Fruit fly (Drosophila melanogaster) whole organism, embryonic: ENCODE data around the gene Desat1.

ENCODE experiments used
- Asciz ChIP-seq: fragments of 200-800 bp; sonication (Bioruptor generic); optimal IDR thresholded peaks from 2 replicates; lab custom pipeline; 2017; ENCODE audit warnings: missing biosample characterization, mild to moderate bottlenecking, missing genetic modification characterization, missing genetic modification reagents
- Awh ChIP-seq: fragments of 200-800 bp; sonication (Bioruptor generic); IDR thresholded peaks from 2 replicates; pipeline ENCODE4, ENCODE4 v1.3.6; 2022; ENCODE audit warnings: missing biosample characterization, missing genetic modification characterization
- CG10267 ChIP-seq: fragments of 200-800 bp; sonication (Bioruptor generic); optimal IDR thresholded peaks from 2 replicates; lab custom pipeline; 2018; ENCODE audit warnings: missing biosample characterization, mild to moderate bottlenecking, missing genetic modification characterization, moderate library complexity
- CG11085 ChIP-seq: fragments of 200-800 bp; sonication (Bioruptor generic); IDR thresholded peaks from 2 replicates; pipeline ENCODE4 v1.3.6; 2022; ENCODE audit warnings: missing biosample characterization, missing genetic modification characterization
- CG14710 ChIP-seq: fragments of 200-800 bp; sonication (Bioruptor generic); optimal IDR thresholded peaks from 3 replicates; lab custom pipeline; 2019; ENCODE audit warnings: missing biosample characterization, mild to moderate bottlenecking, missing genetic modification characterization, moderate library complexity
- CG17802 ChIP-seq: fragments of 200-800 bp; sonication (Bioruptor generic); optimal IDR thresholded peaks from 2 replicates; lab custom pipeline; 2018; ENCODE audit warnings: missing biosample characterization, mild to moderate bottlenecking, missing genetic modification characterization, moderate library complexity
- CG18011 ChIP-seq: fragments of 200-800 bp; sonication (Bioruptor generic); optimal IDR thresholded peaks from 2 replicates; lab custom pipeline; 2017; ENCODE audit warnings: missing biosample characterization, missing genetic modification characterization, mild to moderate bottlenecking, moderate library complexity, missing genotype
- CG2120 ChIP-seq: fragments of 200-800 bp; sonication (Bioruptor generic); optimal IDR thresholded peaks from 3 replicates; lab custom pipeline; 2016; ENCODE audit warnings: missing biosample characterization, missing genetic modification characterization
- CG31441 ChIP-seq: fragments of 200-800 bp; sonication (Bioruptor generic); IDR thresholded peaks from 2 replicates; pipeline ENCODE4 v1.3.6; 2022; ENCODE audit warnings: missing biosample characterization, missing genetic modification characterization
- CG32767 ChIP-seq: fragments of 200-800 bp; sonication (Bioruptor generic); IDR thresholded peaks from 2 replicates; pipeline ENCODE4 v1.3.6; 2022; ENCODE audit warnings: missing biosample characterization, missing genetic modification characterization
- CG3407 ChIP-seq: fragments of 200-800 bp; sonication (Bioruptor generic); optimal IDR thresholded peaks from 2 replicates; lab custom pipeline; 2018; ENCODE audit warnings: missing biosample characterization, mild to moderate bottlenecking, missing genetic modification characterization
- CG34376 ChIP-seq: fragments of 200-800 bp; sonication (Bioruptor generic); optimal IDR thresholded peaks from 2 replicates; lab custom pipeline; 2018; ENCODE audit warnings: missing biosample characterization, mild to moderate bottlenecking, missing genetic modification characterization
- CG4424 ChIP-seq: fragments of 200-800 bp; sonication (Bioruptor generic); optimal IDR thresholded peaks from 3 replicates; lab custom pipeline; 2016; ENCODE audit warnings: missing biosample characterization, missing genetic modification characterization
- CG6272 ChIP-seq: fragments of 200-800 bp; sonication (Bioruptor generic); IDR thresholded peaks from 2 replicates; pipeline ENCODE4 v1.3.6; 2022; ENCODE audit warnings: missing biosample characterization, missing genetic modification characterization
- CG6654 ChIP-seq: fragments of 200-800 bp; sonication (Bioruptor generic); optimal IDR thresholded peaks from 2 replicates; lab custom pipeline; 2017; ENCODE audit warnings: missing biosample characterization, mild to moderate bottlenecking, missing genetic modification characterization
- CG6765 ChIP-seq: fragments of 200-800 bp; sonication (Bioruptor generic); optimal IDR thresholded peaks from 3 replicates; lab custom pipeline; 2017; ENCODE audit warnings: missing biosample characterization, mild to moderate bottlenecking, missing genetic modification characterization
- CG7556 ChIP-seq: fragments of 200-800 bp; sonication (Bioruptor generic); optimal IDR thresholded peaks from 2 replicates; lab custom pipeline; 2017; ENCODE audit warnings: missing biosample characterization, mild to moderate bottlenecking, missing genetic modification characterization
- CG9797 ChIP-seq: fragments of 200-800 bp; sonication (Bioruptor generic); optimal IDR thresholded peaks from 3 replicates; lab custom pipeline; 2018; ENCODE audit warnings: missing biosample characterization, mild to moderate bottlenecking, missing genetic modification characterization
- CG9932 ChIP-seq: fragments of 200-800 bp; sonication (Bioruptor generic); IDR thresholded peaks from 2 replicates; pipeline ENCODE4 v1.3.6; 2022; ENCODE audit warnings: missing biosample characterization, missing genetic modification characterization
- Camta ChIP-seq: fragments of 200-800 bp; sonication (Bioruptor generic); optimal IDR thresholded peaks from 2 replicates; lab custom pipeline; 2016; ENCODE audit warnings: missing biosample characterization, missing genetic modification characterization
- CoRest ChIP-seq: fragments of 200-800 bp; sonication (Bioruptor generic); optimal IDR thresholded peaks from 3 replicates; lab custom pipeline; 2018; ENCODE audit warnings: missing biosample characterization, mild to moderate bottlenecking, missing genetic modification characterization, moderate library complexity
- Deaf1 ChIP-seq: fragments of 200-800 bp; optimal IDR thresholded peaks from 3 replicates; lab custom pipeline; 2019; ENCODE audit warnings: missing biosample characterization, mild to moderate bottlenecking, missing genetic modification characterization, moderate library complexity
- Hmx ChIP-seq: fragments of 200-800 bp; sonication (Bioruptor generic); optimal IDR thresholded peaks from 2 replicates; lab custom pipeline; 2016; ENCODE audit warnings: missing biosample characterization, missing genetic modification characterization
- Hr39 ChIP-seq: fragments of >200 bp; optimal IDR thresholded peaks from 2 replicates; lab custom pipeline; 2017
- Hr78 ChIP-seq, 2 experiments: fragments of 200-800 bp in 1 of 2; fragments of >200 bp in 1 of 2; sonication (Bioruptor generic) in 1 of 2; optimal IDR thresholded peaks; 2 replicates each; lab custom pipeline; 2017 to 2019; ENCODE audit warnings: missing biosample characterization in 2 of 2, missing genetic modification characterization in 2 of 2, mild to moderate bottlenecking in 1 of 2, moderate library complexity in 1 of 2
- NK7.1 ChIP-seq: fragments of 200-800 bp; sonication (Bioruptor generic); optimal IDR thresholded peaks from 3 replicates; lab custom pipeline; 2016; ENCODE audit warnings: missing biosample characterization, missing genetic modification characterization
- NfI ChIP-seq: fragments of 200-800 bp; sonication (Bioruptor generic); optimal IDR thresholded peaks from 3 replicates; lab custom pipeline; 2018; ENCODE audit warnings: missing biosample characterization, mild to moderate bottlenecking, missing genetic modification characterization, moderate library complexity
- Side ChIP-seq: fragments of 200-800 bp; sonication (Bioruptor generic); optimal IDR thresholded peaks from 2 replicates; lab custom pipeline; 2016; ENCODE audit warnings: missing biosample characterization, missing genetic modification characterization
- Sry-β ChIP-seq: fragments of 200-800 bp; sonication (Bioruptor generic); optimal IDR thresholded peaks from 2 replicates; lab custom pipeline; 2018; ENCODE audit warnings: missing biosample characterization, mild to moderate bottlenecking, missing genetic modification characterization, moderate library complexity
- abd-A ChIP-seq: fragments of 200-800 bp; sonication (Bioruptor generic); optimal IDR thresholded peaks from 3 replicates; lab custom pipeline; 2019; ENCODE audit warnings: missing biosample characterization, mild to moderate bottlenecking, missing genetic modification characterization, moderate library complexity
- ci ChIP-seq: fragments of 200-800 bp; sonication (Bioruptor generic); IDR thresholded peaks from 3 replicates; pipeline ENCODE4 v1.3.6; 2022; ENCODE audit warnings: missing biosample characterization, missing genetic modification characterization
- corto ChIP-seq: fragments of 200-800 bp; sonication (Bioruptor generic); optimal IDR thresholded peaks from 2 replicates; lab custom pipeline; 2016; ENCODE audit warnings: missing biosample characterization, mild to moderate bottlenecking, missing genetic modification characterization, moderate library complexity
- cwo ChIP-seq: fragments of 200-800 bp; sonication (Bioruptor generic); optimal IDR thresholded peaks from 3 replicates; lab custom pipeline; 2017; ENCODE audit warnings: missing biosample characterization, missing genetic modification characterization, mild to moderate bottlenecking, moderate library complexity, missing genetic modification reagents
- dpn ChIP-seq, 2 experiments: fragments of 200-800 bp; sonication (Bioruptor generic); optimal IDR thresholded peaks; 3 replicates each; lab custom pipeline; 2016; ENCODE audit warnings: missing biosample characterization in 2 of 2, missing genetic modification characterization in 2 of 2
- eve ChIP-seq, 2 experiments: fragments of >200 bp; optimal IDR thresholded peaks; 2 replicates each; lab custom pipeline; 2017; ENCODE audit warnings: missing biosample characterization in 2 of 2, missing genetic modification characterization in 2 of 2
- fu2 ChIP-seq: fragments of 200-800 bp; sonication (Bioruptor generic); optimal IDR thresholded peaks from 2 replicates; lab custom pipeline; 2016; ENCODE audit warnings: missing biosample characterization, missing genetic modification characterization
- hth ChIP-seq: fragments of >200 bp; optimal IDR thresholded peaks from 2 replicates; lab custom pipeline; 2017; ENCODE audit warnings: inconsistent platforms
- ind ChIP-seq: fragments of 200-800 bp; sonication (Bioruptor generic); optimal IDR thresholded peaks from 3 replicates; lab custom pipeline; 2016; ENCODE audit warnings: missing biosample characterization, missing genetic modification characterization
- inv ChIP-seq: fragments of 200-800 bp; sonication (Bioruptor generic); IDR thresholded peaks from 2 replicates; pipeline ENCODE4 v1.3.6; 2022; ENCODE audit warnings: missing biosample characterization, missing genetic modification characterization; ENCODE audit not compliant: partially characterized antibody
- jumu ChIP-seq: fragments of 200-800 bp; sonication (Bioruptor generic); optimal IDR thresholded peaks from 3 replicates; lab custom pipeline; 2016; ENCODE audit warnings: missing biosample characterization, missing genetic modification characterization
- nau ChIP-seq: fragments of 200-800 bp; sonication (Bioruptor generic); optimal IDR thresholded peaks from 3 replicates; lab custom pipeline; 2017; ENCODE audit warnings: missing biosample characterization, mild to moderate bottlenecking, missing genetic modification characterization, missing genetic modification reagents
- otp ChIP-seq: fragments of 200-800 bp; sonication (Bioruptor generic); IDR thresholded peaks from 3 replicates; pipeline ENCODE4, ENCODE4 v1.3.6; 2022; ENCODE audit warnings: missing biosample characterization, missing genetic modification characterization
- pros ChIP-seq: fragments of 200-800 bp; sonication (Bioruptor generic); optimal IDR thresholded peaks from 3 replicates; lab custom pipeline; 2019; ENCODE audit warnings: missing biosample characterization, mild to moderate bottlenecking, missing genetic modification characterization, moderate library complexity
- rib ChIP-seq: fragments of 200-800 bp; sonication (Bioruptor generic); IDR thresholded peaks from 2 replicates; pipeline ENCODE4 v1.3.6; 2022; ENCODE audit warnings: missing biosample characterization, missing genetic modification characterization
- seq ChIP-seq: fragments of 200-800 bp; sonication (Bioruptor generic); IDR thresholded peaks from 2 replicates; pipeline ENCODE4 v1.3.6; 2022; ENCODE audit warnings: missing biosample characterization, missing genetic modification characterization
- slbo ChIP-seq: fragments of 200-800 bp; sonication (Bioruptor generic); IDR thresholded peaks from 2 replicates; pipeline ENCODE4 v1.3.6; 2022; ENCODE audit warnings: missing biosample characterization, missing genetic modification characterization
- tna ChIP-seq: fragments of 200-800 bp; sonication (Bioruptor generic); IDR thresholded peaks from 2 replicates; pipeline ENCODE4 v1.3.6; 2022; ENCODE audit warnings: missing biosample characterization, missing genetic modification characterization; ENCODE audit not compliant: partially characterized antibody
- tx ChIP-seq: fragments of 200-800 bp; sonication (Bioruptor generic); optimal IDR thresholded peaks from 2 replicates; lab custom pipeline; 2016; ENCODE audit warnings: missing biosample characterization, missing genetic modification characterization
- zfh1 ChIP-seq: fragments of 200-800 bp; sonication (Bioruptor generic); IDR thresholded peaks from 3 replicates; pipeline ENCODE4 v1.3.6; 2022; ENCODE audit warnings: missing biosample characterization, missing genetic modification characterization

The Desat1 gene

DNA sequence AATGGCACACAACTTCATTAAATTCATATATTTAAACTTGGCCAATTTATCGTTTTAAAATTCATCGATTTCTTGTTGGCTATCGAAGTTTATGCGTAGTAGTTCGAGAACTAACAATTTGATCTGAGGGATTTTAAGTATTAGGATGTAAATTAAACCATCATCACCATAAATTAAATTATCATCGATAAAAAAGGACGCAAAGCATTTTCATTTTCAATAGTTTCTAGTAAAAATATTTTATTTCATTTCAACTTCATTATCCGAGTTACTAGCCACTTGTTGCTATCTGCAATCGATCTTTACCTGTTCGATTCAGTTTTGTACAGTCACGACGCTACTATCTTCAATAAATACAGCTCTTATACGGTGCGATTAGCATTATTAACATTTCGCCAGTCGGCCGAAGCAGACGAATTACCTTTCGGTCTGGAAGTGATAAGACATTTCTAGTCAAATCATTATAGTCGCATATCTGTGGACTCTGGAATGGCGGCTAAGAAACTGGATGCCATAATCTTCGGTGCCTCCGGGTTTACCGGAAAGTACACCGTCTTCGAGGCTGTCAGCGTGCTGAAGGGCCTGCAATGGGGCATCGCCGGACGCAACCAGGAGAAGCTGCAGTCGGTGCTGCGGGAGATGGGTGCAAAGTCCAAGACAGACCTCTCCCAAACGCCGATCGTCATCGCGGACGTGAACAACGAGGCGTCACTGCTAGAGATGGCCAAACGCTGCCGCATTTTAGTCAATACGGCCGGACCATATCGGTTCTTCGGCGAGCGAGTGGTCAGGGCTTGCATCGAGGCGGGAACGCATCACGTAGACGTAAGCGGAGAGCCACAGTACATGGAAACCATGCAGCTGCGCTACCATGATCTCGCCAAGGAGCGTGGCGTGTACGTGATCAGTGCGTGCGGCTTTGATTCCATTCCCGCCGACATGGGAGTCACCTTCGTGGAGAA is 32.9 kb upstream of the Desat1 start, which contains the start of gene CG5167 (continued):
- TF ChIP-seq CG32767 (GFP tag; lab: Robert Waterston, UW) (no peak), corto (peak; percentile 35), CG31441 (GFP tag; lab: Robert Waterston, UW) (peak; percentile 38; the same call in 1 of the 2 replicates), Asciz (no peak), CG7556 (GFP tag; lab: Kevin White, UChicago) (peak; percentile 19), Awh (GFP tag; lab: Robert Waterston, UW) (no peak), tx (GFP tag; lab: Kevin White, UChicago) (no peak), CG6654 (GFP tag; lab: Kevin White, UChicago) (no peak), NfI (no peak), CG6765 (peak; percentile 44), seq (no peak), slbo (GFP tag; lab: Robert Waterston, UW) (no peak; the same call in 1 of the 2 replicates), Side (GFP tag; lab: Kevin White, UChicago) (no peak), CG10267 (tag; lab: Kevin White, UChicago) (peak; percentile 64), jumu (GFP tag; lab: Kevin White, UChicago) (no peak), otp (no peak), Sry-β (GFP tag; lab: Kevin White, UChicago) (no peak), CG3407 (GFP tag; lab: Kevin White, UChicago) (no peak), ind (GFP tag; lab: Kevin White, UChicago) (peak; percentile 27), CG11085 (GFP tag; lab: Robert Waterston, UW) (no peak), tna (GFP tag; lab: Robert Waterston, UW) (no peak), CG4424 (GFP tag; lab: Kevin White, UChicago) (peak; percentile 11), CG34376 (GFP tag; lab: Kevin White, UChicago) (peak; percentile 76), Hr39 (lab: Kevin White, UChicago) (no peak), CG2120 (GFP tag; lab: Kevin White, UChicago) (peak; percentile 44), CG17802 (tag; lab: Kevin White, UChicago) (no peak), Deaf1 (peak; percentile 50), eve (GFP tag; optimal IDR thresholded peaks at IDR 0.05; lab: Kevin White, UChicago) (no peak), inv (no peak), rib (GFP tag; lab: Robert Waterston, UW) (no peak), hth (lab: Kevin White, UChicago) (no peak), nau (no peak), CG6272 (GFP tag; lab: Robert Waterston, UW) (no peak), CG14710 (tag; lab: Kevin White, UChicago) (peak; percentile 51), ci (GFP tag; lab: Robert Waterston, UW) (peak; percentile 43; the same call in 1 of the 3 replicates), abd-A (tag; lab: Kevin White, UChicago) (no peak), Hr78 (GFP tag; optimal IDR thresholded peaks at IDR 0.05; lab: Kevin White, UChicago) (no peak), Camta (GFP tag; lab: Kevin White, UChicago) (peak; percentile 32), zfh1 (no peak), CG9932 (GFP tag; lab: Robert Waterston, UW) (no peak), pros (GFP tag; lab: Kevin White, UChicago) (no peak), Hmx (GFP tag; lab: Kevin White, UChicago) (no peak), CG9797 (GFP tag; lab: Kevin White, UChicago) (no peak), fu2 (no peak), CG18011 (no peak), cwo (no peak), NK7.1 (GFP tag; lab: Kevin White, UChicago) (no peak), CoRest (tag; lab: Kevin White, UChicago) (peak; percentile 45), dpn (GFP tag; optimal IDR thresholded peaks at IDR 0.05; lab: Kevin White, UChicago) (peak in 1 of 2 experiments; percentile 49)
